Fruit fly (Drosophila melanogaster): ENCODE results near the gene Dh44.

Gene Dh44

DNA sequence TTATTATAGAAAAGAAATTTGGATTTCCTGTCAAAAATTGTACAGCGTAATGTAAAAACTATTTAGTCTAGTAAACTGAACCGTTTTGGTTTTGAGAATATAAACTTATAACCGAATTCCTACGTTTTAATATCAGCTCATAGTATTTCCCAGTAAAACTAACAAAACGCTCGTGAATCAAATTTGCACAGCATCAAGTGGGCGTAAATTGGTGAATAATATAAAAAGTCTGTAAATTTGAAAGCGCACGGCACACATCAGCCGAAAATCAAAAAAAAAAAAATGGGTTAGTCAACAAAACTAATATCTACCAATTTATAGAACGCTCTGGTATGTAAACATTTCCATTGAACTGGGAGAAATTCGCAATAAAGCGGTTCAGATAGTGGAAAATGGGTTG lies at the start of gene Dh44:
Dh44 (plus strand) TSS at position 301 of the 400 bp plus-strand sequence.
- no peak for TF ChIP-seq noc (tag; optimal IDR thresholded peaks at IDR 0.05)

DNA sequence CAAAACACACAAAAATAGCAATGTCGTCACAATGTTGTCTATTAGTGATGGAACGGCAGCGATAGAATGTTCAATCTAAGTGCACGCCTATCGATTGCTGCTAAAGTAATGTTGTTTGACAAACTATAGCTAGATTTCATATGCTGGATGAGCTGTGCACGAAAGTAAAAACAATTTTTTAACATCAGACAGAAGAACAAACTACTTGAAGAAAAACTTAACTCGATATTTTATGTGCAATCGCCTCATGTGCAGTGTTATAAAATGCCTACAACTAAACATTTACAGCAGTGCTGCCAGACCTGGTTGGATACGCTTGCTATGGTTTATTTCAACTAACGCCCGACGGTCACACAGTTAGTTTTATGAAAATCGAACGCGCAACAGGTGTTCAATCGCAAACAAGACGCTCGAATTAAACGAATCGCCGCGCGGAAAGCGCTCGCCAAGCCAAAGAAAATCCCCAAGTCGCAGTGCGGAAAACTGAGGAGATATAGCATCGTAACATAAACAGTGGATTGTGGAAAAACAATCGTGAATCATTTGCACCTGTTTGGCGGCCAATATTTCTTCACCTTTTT lies 46.9 kb upstream of the Dh44 start, which contains the start of the genes bocks and CG8312:
bocks (minus strand) TSS at position 51 of the 581 bp plus-strand sequence.
CG8312 (plus strand) TSS at position 358 of the 581 bp plus-strand sequence.
- TF ChIP-seq noc (tag; optimal IDR thresholded peaks at IDR 0.05), result peak; percentile 67

DNA sequence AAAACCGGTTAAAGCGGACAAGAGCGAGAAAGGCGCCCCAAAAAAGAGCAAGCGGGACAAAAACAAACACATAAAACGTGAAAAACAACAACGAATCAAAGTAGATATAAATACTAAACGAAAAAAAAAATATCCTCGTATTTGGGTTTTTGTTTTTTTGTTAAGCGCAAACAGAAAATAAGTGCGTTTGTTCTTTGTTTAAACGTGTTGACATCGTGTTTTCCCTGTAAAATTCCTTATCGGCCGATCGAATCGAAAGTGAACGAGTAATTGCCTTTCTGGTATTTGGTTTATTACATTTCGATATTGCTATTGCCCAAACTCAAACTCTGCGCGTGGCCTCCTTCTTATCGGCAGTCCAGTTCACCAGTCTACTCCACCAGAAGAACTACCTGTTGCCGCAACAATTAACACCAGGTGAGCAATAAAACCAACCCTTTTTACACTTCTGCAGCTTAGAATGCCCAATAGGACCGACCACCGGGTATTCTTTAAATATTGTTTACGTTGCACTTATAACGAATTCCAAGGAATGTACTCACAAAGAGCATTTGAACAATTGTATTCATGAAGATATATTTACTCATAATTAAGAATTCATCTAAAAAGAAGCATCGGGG lies 46.1 kb upstream of the Dh44 start:
- no peak for TF ChIP-seq noc (tag; optimal IDR thresholded peaks at IDR 0.05)

DNA sequence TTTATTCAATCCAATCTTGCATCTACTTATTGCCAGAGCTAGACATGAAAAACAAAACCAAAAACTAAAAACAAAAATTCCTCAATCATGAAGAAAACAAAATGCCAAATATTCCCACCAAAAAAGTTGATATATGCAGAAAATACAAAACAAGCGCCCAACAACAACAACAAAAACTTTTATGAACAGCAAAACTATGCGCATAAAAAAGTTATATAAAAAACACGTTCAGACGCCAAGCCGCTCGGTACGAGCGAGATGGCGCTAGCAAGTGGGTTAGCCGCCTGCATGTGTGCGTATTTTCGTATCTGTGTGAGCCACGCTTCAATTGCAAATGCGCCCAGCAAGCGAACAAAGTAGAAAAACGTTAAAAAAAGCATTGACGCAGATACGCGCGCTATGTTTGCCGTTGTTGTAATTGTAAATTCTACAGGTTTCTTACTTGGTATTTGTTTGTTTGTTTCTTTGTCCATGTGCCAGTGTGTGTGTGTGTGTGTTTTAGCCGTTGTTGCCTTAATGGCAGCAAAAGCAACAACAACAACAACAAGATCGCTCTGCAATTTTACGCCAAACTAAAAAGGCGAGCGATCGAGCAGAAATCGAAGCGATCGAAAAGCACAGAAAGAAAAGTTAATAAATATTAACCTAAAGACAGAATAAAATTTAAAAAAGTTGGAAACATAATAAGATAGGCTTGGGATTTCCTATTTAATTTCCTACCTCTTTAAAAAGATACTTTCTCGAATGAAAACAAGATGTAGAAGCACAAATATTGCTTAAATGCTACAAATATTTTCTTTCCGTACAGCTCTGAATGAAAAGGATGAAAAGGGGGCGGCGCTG lies 44.4 kb upstream of the Dh44 start:
- no peak for TF ChIP-seq noc (tag; optimal IDR thresholded peaks at IDR 0.05)

DNA sequence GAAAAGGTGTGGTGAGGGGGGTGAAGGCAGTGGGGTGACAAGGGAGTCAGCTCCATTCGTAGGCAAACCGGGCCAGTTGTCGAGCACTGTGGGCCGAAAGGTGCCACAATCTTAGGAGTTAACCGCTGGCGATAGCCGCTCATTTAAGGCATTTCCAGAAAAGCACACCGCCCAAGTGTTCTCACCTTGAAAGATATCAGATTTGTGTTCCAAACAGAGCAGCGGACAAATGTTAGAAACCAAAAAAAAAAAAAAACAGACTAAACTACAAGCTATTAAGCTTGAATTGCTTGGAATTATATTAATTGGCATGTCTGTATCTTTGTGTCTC lies 43.8 kb upstream of the Dh44 start:
- no peak for TF ChIP-seq noc (tag; optimal IDR thresholded peaks at IDR 0.05)

DNA sequence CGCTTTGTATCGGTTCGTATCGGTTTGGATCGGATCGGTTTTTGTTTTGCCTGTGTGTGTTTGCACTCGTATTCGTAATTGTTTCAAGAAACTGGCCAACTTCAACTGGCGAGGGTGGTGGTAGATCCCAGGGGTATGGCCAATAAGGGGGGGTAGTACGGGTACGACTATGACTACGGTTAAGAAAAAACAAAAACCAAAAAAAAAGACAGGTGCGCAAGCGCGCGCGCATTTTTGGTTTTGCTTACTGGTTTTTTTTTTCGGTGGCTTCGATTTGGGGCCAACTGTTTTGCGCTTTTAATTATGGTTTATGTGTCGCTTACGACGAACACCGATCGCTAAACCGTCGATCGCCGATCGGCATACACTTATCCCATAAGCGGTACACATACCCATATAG lies 43.1 kb upstream of the Dh44 start:
- no peak for TF ChIP-seq noc (tag; optimal IDR thresholded peaks at IDR 0.05)

DNA sequence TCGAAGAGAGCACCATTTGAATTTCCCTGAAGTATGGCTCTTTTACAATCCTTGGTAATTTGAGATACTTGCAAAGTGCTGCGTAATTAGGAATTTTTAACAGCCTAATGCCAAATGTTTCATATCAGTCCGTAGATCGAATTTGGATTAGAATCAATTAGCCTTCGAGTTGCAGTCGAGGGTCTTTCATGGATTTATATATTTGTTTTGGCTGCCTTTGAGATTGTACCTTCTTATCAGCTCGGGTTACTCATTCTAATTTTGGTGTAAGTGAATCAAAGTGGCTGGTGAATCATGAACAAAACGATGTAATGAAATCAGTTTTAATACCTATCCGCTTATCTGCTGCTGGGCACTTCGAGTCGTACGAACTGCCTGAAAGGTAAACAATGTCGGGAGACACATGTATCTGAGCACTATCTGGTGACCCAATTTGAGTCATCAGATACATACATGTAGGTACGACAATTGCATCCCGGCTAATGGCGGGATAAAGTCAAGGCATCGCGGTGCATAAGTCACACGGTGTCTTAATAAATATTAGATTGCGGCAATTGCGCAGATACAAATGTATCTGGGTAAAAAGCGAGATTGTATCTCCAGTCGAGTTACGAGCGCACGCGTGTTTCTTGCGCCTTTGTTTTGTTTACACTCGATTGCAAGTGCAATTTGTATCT lies 42.2 kb upstream of the Dh44 start:
- no peak for TF ChIP-seq noc (tag; optimal IDR thresholded peaks at IDR 0.05)

DNA sequence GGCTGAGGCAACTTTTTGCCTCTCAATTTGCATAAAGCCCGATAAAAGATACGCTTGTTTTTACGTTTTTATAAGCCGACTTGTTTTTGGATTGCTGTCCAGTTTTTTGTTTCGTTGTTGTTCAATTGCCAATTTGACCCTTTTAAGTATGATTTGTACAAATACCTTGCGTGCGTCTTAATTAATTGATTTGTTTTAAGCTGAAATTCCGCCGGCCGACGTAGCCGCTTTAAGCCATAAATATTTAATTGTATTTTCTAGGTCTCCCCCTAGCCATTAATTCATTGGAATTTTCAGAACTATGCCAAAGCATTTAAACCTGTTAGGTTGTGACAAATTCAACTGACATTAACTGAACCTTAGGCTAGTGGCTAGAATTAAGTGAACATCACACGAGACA lies 41.4 kb upstream of the Dh44 start:
- TF ChIP-seq noc (tag; optimal IDR thresholded peaks at IDR 0.05), result no peak

DNA sequence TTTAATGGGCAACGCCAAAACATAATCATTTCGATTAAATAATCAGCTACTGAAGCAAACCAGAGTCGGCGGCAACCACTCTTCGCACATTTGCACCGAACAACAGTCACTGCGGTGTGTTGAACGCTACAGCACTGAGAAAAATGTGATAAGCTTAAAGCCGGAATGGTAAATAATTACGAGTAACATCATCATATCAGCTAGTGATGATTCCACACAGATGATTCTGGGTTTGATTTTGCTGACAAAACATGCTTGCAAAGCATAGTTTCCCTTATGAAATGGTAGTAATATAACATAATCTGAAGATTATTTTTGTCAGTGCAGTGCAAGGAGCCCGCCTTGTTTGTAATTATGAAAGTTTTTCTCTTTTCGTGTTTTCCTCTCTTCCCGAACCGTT lies 39.9 kb upstream of the Dh44 start:
- no peak for TF ChIP-seq noc (tag; optimal IDR thresholded peaks at IDR 0.05)

DNA sequence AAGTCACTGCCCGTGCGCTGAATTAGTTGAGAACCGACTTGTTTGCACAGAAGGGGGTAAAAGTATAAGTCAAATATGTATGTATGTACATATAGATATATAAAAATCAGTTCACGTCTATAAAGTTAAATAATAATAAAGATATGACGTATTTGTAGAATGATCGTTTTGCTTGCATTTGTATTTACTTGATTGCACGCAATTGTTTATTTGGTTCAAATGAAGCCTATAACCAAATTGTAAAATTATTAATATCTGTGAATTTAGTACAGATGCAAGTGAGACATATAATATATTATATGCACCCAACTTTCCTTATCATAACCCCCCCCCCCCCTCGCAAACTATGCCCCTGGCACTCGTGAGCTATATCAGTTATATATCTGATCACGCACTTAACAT lies 37.4 kb upstream of the Dh44 start:
- peak; percentile 95 for TF ChIP-seq noc (tag; optimal IDR thresholded peaks at IDR 0.05)

DNA sequence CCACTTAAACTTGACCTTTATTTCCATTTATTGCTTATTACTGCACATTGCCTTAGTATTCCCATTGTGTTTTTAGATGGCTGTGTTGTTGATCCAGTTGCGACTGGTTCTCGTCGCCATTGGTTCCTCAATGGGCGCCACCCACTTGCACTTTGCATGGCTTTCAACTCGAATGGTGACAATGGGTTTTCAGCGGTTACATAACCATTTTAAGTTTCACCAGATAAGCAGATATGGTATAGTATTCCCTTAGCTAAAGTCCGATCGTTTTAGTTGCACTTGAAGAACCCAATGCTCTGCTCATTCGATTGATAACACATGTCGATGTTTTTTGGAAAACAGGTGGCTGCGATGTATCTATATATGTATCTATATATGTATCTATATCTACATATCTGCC lies 36.0 kb upstream of the Dh44 start:
- TF ChIP-seq noc (tag; optimal IDR thresholded peaks at IDR 0.05), result no peak

DNA sequence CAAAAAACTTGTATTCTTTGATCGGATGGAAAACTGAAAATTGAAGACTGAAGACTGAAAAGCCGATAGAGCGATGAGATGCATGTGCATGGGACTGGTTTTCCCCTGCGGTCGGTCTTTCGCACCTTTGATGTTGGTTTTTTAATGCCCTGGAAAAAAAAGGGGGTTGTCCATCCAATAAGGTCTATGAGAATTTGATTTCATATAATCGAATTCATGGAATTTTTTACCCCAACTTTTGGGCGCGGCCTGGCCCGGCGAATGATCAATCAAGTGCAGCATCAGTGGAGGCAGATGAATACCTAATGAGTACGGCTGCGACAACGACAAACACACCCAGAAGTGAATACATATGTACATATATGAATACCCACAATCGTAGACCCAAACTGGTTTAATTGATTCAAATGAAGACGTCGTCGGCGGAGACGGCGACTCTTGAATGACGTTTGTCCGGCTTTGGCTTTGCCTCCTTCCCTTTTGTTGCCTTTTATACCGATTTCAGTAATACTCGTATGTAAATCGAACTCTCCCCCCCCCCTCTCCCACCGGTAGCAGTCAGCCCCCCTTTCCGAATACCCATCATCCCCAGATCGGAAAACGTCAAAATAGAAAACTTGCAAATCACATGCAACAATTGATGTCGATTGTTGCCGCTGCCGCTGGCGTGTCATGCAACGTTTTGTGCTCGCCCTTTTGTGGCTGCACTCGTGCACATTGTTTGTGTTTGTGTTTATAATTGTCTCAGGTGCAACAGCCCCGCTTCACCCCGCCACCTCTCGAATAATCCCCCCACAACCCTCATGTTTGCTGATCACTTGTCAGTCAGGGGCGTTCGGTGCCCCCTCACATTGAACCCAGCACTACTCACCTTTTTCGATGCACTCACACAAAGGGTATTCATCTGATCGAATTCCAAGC lies 34.7 kb upstream of the Dh44 start:
- TF ChIP-seq noc (tag; optimal IDR thresholded peaks at IDR 0.05), result no peak

DNA sequence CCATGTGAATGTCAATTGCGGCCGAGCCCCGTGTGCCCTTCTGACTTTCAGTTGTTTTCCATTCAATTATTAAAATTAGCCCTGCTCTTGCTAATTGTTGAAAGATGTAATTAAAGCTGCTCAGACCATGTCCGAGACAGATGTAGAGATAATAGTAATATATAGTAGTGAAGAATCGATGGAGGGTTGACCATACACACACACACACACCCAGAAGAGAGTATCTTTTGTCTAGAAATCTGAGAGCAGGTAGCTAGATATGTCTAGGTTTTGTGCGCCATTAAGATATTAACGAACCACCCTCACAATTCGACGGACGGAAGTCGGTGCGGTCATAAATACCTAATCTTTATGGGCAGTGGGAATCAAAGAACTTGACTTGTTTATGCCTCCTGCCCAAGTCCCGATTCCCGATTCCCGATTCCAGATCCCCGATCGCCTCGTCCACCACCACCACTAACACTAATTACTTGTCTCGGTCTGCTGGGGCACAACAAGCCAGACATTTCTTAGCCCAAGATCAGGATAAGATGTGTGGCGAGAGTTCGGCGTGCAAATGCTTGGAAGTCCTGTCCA lies 33.4 kb upstream of the Dh44 start:
- TF ChIP-seq noc (tag; optimal IDR thresholded peaks at IDR 0.05), result no peak

DNA sequence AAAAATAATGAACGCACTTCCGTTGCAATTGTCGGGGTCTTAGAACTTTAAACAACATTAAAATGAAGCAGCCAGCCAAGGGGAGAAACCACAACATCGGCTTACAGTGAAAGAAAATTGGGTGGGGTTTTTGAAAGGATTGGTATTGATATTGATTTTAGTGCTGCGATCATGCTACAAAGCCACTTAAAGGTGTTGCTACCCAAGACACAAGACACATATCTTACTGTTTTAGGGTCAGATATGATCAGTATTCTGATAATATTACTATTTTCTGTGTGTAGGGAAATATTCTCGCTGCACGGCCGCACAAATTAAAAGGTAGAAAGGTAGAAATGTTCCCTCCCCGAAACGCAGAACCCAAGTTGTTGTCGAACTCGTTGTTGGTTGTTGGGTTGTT lies 32.9 kb upstream of the Dh44 start:
- no peak for TF ChIP-seq noc (tag; optimal IDR thresholded peaks at IDR 0.05)
